Fruit fly (Drosophila melanogaster): ENCODE measurements around the gene ush.

Gene ush

DNA sequence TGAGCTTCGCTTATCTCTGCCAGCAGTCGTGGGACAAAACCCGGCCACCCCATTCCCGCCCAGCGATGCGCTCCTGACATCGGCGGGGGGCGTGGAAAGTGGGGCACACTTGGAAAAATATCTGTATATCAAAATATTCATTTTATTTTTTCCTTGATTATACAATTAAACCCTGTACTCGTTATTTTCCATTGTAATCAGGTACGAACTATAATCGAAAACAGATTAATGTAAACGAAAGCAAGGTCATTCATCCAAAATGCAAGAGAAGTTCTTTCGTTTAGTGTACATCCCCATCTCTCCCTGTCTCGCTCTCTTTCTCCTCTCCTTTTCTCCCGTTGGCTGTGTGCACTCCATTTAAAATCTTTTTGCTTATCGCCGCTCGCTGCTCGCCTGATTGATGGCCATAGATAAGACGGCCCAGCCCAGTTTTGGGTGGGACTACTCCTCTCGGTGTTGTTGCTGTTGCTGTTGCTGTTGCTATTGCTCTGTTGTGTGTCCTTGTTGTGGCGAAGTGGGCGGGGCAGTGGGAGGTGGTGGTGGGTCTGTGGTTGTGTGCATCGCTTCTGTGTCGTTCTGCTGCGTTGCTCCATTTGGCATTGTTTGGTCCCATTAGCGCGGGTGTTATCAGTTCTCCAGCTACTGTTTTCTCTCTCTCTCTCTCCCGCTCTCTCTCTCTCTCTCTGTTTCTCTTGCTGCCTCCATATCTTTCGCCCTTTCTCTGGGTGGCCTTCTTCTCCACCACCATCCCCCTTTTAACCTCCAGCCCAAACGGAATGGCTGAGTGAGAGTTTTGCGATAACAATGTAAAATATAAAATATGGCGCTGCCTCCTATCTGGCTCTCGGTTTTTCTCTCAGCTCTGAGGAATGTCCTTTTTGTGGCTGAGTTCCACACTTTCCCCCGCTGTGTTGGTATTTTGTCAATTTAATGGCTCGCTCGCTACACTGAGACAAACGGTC is 40.3 kb downstream of the ush start (continued):
- TF ChIP-seq tna (GFP tag; IDR thresholded peaks at IDR 0.05; ENCODE audit: partially characterized antibody), result no peak
- TF ChIP-seq Sox100B (GFP tag; optimal IDR thresholded peaks at IDR 0.05), result peak; percentile 56
- peak; percentile 47; the same call in 1 of the 2 replicates for TF ChIP-seq CG6272 (GFP tag; IDR thresholded peaks at IDR 0.05)
- TF ChIP-seq HLH3B (GFP tag; IDR thresholded peaks at IDR 0.05), result peak; percentile 63
- peak; percentile 70 for TF ChIP-seq pnt (GFP tag; optimal IDR thresholded peaks at IDR 0.05)
- TF ChIP-seq maf-S (GFP tag; optimal IDR thresholded peaks at IDR 0.05), result peak; percentile 41
- no peak for TF ChIP-seq eyg (GFP tag; optimal IDR thresholded peaks at IDR 0.05)
- TF ChIP-seq emc (GFP tag; optimal IDR thresholded peaks at IDR 0.05), result no peak
- TF ChIP-seq MTF-1 (GFP tag; optimal IDR thresholded peaks at IDR 0.05; ENCODE audit: borderline replicate concordance), result peak; percentile 60
- TF ChIP-seq CG30020 (tag; optimal IDR thresholded peaks at IDR 0.05), result no peak
- TF ChIP-seq CG9727 (GFP tag; optimal IDR thresholded peaks at IDR 0.05), result peak; percentile 75
- peak; percentile 19 for TF ChIP-seq CG4617 (GFP tag; optimal IDR thresholded peaks at IDR 0.05; ENCODE audit: borderline replicate concordance)
- TF ChIP-seq CG31388 (GFP tag; optimal IDR thresholded peaks at IDR 0.05), result no peak
- TF ChIP-seq slbo (GFP tag; IDR thresholded peaks at IDR 0.05), result peak; percentile 73
- TF ChIP-seq CG30403 (GFP tag; optimal IDR thresholded peaks at IDR 0.05), result peak; percentile 80
- TF ChIP-seq CG15601 (tag; optimal IDR thresholded peaks at IDR 0.05), result peak; percentile 70
- TF ChIP-seq CG32772 (GFP tag; IDR thresholded peaks at IDR 0.05), result peak; percentile 83
- peak; percentile 65 for TF ChIP-seq BtbVII (GFP tag; optimal IDR thresholded peaks at IDR 0.05)
- peak; percentile 50 for TF ChIP-seq pum (GFP tag; optimal IDR thresholded peaks at IDR 0.05)
- peak; percentile 49 for TF ChIP-seq CG17802 (tag; optimal IDR thresholded peaks at IDR 0.05)
- TF ChIP-seq sug (tag; optimal IDR thresholded peaks at IDR 0.05), result peak; percentile 55
- TF ChIP-seq Ets97D (GFP tag; optimal IDR thresholded peaks at IDR 0.05), result no peak
- TF ChIP-seq NC2β (GFP tag; optimal IDR thresholded peaks at IDR 0.05), result peak; percentile 67
- peak; percentile 0 for TF ChIP-seq kay (GFP tag; optimal IDR thresholded peaks at IDR 0.05)
- TF ChIP-seq fru (optimal IDR thresholded peaks at IDR 0.05), result no peak
- peak; percentile 47 for TF ChIP-seq Mad (GFP tag; optimal IDR thresholded peaks at IDR 0.05)
- TF ChIP-seq trem (tag; optimal IDR thresholded peaks at IDR 0.05), result peak; percentile 75
- no peak for TF ChIP-seq CG42726 (GFP tag; IDR thresholded peaks at IDR 0.05; ENCODE audit: partially characterized antibody)
- TF ChIP-seq klu (GFP tag; IDR thresholded peaks at IDR 0.05), result 0 out of 2 replicates have a peak, but pooled peaks have one; percentile 39
- peak; percentile 14 for TF ChIP-seq Sry-δ (GFP tag; optimal IDR thresholded peaks at IDR 0.05)
- TF ChIP-seq CG7556 (GFP tag; optimal IDR thresholded peaks at IDR 0.05), result peak; percentile 80
- peak; percentile 69 for TF ChIP-seq wor (GFP tag; IDR thresholded peaks at IDR 0.05)
- peak; percentile 82 for TF ChIP-seq ara (GFP tag; IDR thresholded peaks at IDR 0.05)
- TF ChIP-seq so (GFP tag; IDR thresholded peaks at IDR 0.05), result peak; percentile 61; the same call in 1 of the 3 replicates
- no peak for TF ChIP-seq pita (GFP tag; optimal IDR thresholded peaks at IDR 0.05)
- peak; percentile 56 for TF ChIP-seq Atf3 (GFP tag; optimal IDR thresholded peaks at IDR 0.05)
- TF ChIP-seq CG6175 (GFP tag; IDR thresholded peaks at IDR 0.05), result 0 out of 3 replicates have a peak, but pooled peaks have one; percentile 34
- TF ChIP-seq Trl (optimal IDR thresholded peaks at IDR 0.05), result peak; percentile 79 to 88
- peak; percentile 47 for TF ChIP-seq Trl (GFP tag; optimal IDR thresholded peaks at IDR 0.05)
- TF ChIP-seq D19A (tag; optimal IDR thresholded peaks at IDR 0.05), result peak; percentile 61
- peak; percentile 64 for TF ChIP-seq dati (GFP tag; IDR thresholded peaks at IDR 0.05)

All from whole organism, embryonic.